Worm (Caenorhabditis elegans): Measurements from ENCODE around the gene gba-4.
"Not testable (repeated sequence)": the region's sequence is repeated elsewhere in the genome, so short reads cannot be mapped to it uniquely, and the experiment has no call there.

DNA sequence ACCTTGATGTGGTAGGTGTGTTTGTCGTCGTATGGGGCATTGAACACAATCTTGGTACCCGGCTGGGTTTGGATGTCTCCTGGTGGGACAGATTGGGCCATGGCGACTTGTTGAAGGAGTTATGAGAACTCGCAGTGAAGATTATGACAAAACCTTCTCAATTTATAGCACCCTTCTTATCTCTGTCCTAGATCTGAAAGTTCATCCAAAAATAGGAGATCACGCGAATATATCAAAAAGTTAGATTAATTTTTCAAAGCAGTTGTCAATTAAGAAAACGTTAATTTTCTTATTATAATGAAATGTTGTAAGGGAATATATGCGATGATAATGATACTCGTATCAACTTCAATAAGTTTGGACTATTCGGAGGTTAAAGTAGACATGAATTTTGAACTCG, 55.5 kb downstream of the gba-4 start, which contains the start of gene msp-51:
- TF ChIP-seq ceh-58 (GFP tag; IDR thresholded peaks at IDR 0.05); efl-1 (GFP tag; optimal IDR thresholded peaks at IDR 0.05): not testable (repeated sequence)

Data from whole organism, young adult.